Worm (Caenorhabditis elegans) whole organism, young adult: ENCODE data around the gene dpm-3.

Source experiments
- B0336.3 ChIP-seq: fragments of 200-800 bp; sonication (Bioruptor generic); IDR thresholded peaks from 2 replicates; pipeline ENCODE4 v1.3.6; 2022; ENCODE audit warnings: missing genetic modification characterization, missing compliant biosample characterization
- C06A6.2 ChIP-seq: fragments of 200-800 bp; sonication (Bioruptor generic); conservative IDR thresholded peaks from 2 replicates; pipeline ENCODE4 v1.3.6; 2022; ENCODE audit warnings: missing genetic modification characterization, missing compliant biosample characterization
- D2030.7 ChIP-seq: fragments of 200-800 bp; sonication (Bioruptor generic); IDR thresholded peaks from 2 replicates; pipeline ENCODE4 v1.3.6; 2022; ENCODE audit warnings: missing genetic modification reagents, missing genetic modification characterization, missing compliant biosample characterization
- F22D6.2 ChIP-seq: sonication (generic microtip); optimal IDR thresholded peaks from 2 replicates; lab custom pipeline; 2016; ENCODE audit warnings: mild to moderate bottlenecking, missing genetic modification characterization, missing compliant biosample characterization
- F23B12.7 ChIP-seq: sonication (generic microtip); optimal IDR thresholded peaks from 2 replicates; lab custom pipeline; 2017; ENCODE audit warnings: missing genetic modification characterization, mild to moderate bottlenecking, missing compliant biosample characterization, antibody characterized with exemption, moderate library complexity; ENCODE audit not compliant: insufficient read depth
- F33H1.4 ChIP-seq: fragments of 200-800 bp; sonication (Bioruptor generic); IDR thresholded peaks from 2 replicates; pipeline ENCODE4 v1.3.6; 2022; ENCODE audit warnings: missing genetic modification reagents, missing genetic modification characterization, missing compliant biosample characterization
- F37B4.10 ChIP-seq: fragments of 200-800 bp; sonication (Bioruptor generic); IDR thresholded peaks from 2 replicates; pipeline ENCODE4 v1.3.6; 2022; ENCODE audit warnings: missing genetic modification characterization, missing compliant biosample characterization
- K12H6.12 ChIP-seq: fragments of 200-800 bp; sonication (Bioruptor generic); optimal IDR thresholded peaks from 2 replicates; lab custom pipeline; 2018; ENCODE audit warnings: mild to moderate bottlenecking, missing genetic modification characterization, missing compliant biosample characterization
- T07F8.4 ChIP-seq: sonication (generic microtip); optimal IDR thresholded peaks from 2 replicates; lab custom pipeline; 2016; ENCODE audit warnings: mild to moderate bottlenecking, missing genetic modification characterization, moderate library complexity, missing compliant biosample characterization
- Y53F4B.3 ChIP-seq: fragments of 200-800 bp; sonication (Bioruptor generic); IDR thresholded peaks from 2 replicates; pipeline ENCODE4 v1.3.6; 2022; ENCODE audit warnings: missing genetic modification reagents, missing genetic modification characterization, missing compliant biosample characterization
- Y53G8AR.9 ChIP-seq: fragments of 200-800 bp; sonication (Bioruptor generic); conservative IDR thresholded peaks from 2 replicates; pipeline ENCODE4 v1.3.6; 2022; ENCODE audit warnings: missing genetic modification reagents, missing genetic modification characterization, missing compliant biosample characterization
- Y79H2A.3 ChIP-seq: fragments of 200-800 bp; sonication (Bioruptor generic); conservative IDR thresholded peaks from 2 replicates; pipeline ENCODE4 v1.3.6; 2022; ENCODE audit warnings: missing genetic modification reagents, missing genetic modification characterization, missing compliant biosample characterization
- Y95B8A.8 ChIP-seq: fragments of 200-800 bp; sonication (Bioruptor generic); IDR thresholded peaks from 2 replicates; pipeline ENCODE4 v1.3.6; 2022; ENCODE audit warnings: missing genetic modification reagents, missing genetic modification characterization, missing compliant biosample characterization
- aptf-3 ChIP-seq: fragments of 200-800 bp; sonication (Bioruptor generic); IDR thresholded peaks from 2 replicates; pipeline ENCODE4 v1.3.6; 2022; ENCODE audit warnings: missing genetic modification characterization, missing compliant biosample characterization
- attf-5 ChIP-seq: fragments of 200-800 bp; sonication (Bioruptor generic); optimal IDR thresholded peaks from 2 replicates; lab custom pipeline; 2018; ENCODE audit warnings: mild to moderate bottlenecking, missing genetic modification characterization, missing compliant biosample characterization
- bed-1 ChIP-seq: fragments of 200-800 bp; sonication (Bioruptor generic); IDR thresholded peaks from 2 replicates; pipeline ENCODE4 v1.3.6; 2022; ENCODE audit warnings: missing genetic modification reagents, missing genetic modification characterization, missing compliant biosample characterization
- ccch-3 ChIP-seq: fragments of 200-800 bp; sonication (Bioruptor generic); optimal IDR thresholded peaks from 2 replicates; lab custom pipeline; 2018; ENCODE audit warnings: mild to moderate bottlenecking, missing genetic modification characterization, missing compliant biosample characterization
- cebp-2 ChIP-seq: fragments of 200-800 bp; sonication (Bioruptor generic); IDR thresholded peaks from 2 replicates; pipeline ENCODE4 v1.3.6; 2022; ENCODE audit warnings: missing genetic modification characterization, missing compliant biosample characterization
- ceh-58 ChIP-seq: fragments of 200-800 bp; sonication (Bioruptor generic); IDR thresholded peaks from 2 replicates; pipeline ENCODE4 v1.3.6; 2022; ENCODE audit warnings: missing genetic modification characterization, missing compliant biosample characterization
- ceh-79 ChIP-seq: sonication (generic microtip); optimal IDR thresholded peaks from 2 replicates; lab custom pipeline; 2017; ENCODE audit warnings: mild to moderate bottlenecking, missing genetic modification characterization, missing compliant biosample characterization
- ceh-91 ChIP-seq: fragments of 200-800 bp; sonication (Bioruptor generic); IDR thresholded peaks from 2 replicates; pipeline ENCODE4 v1.3.6; 2022; ENCODE audit warnings: missing genetic modification reagents, missing genetic modification characterization, missing compliant biosample characterization
- efl-1 ChIP-seq: fragments of 150-350 bp; optimal IDR thresholded peaks from 2 replicates; lab custom pipeline; 2014; ENCODE audit warnings: missing biosample characterization, missing genetic modification reagents, missing genetic modification characterization
- ekl-4 ChIP-seq: fragments of 200-800 bp; sonication (Bioruptor generic); IDR thresholded peaks from 2 replicates; pipeline ENCODE4 v1.3.6; 2022; ENCODE audit warnings: missing genetic modification reagents, missing genetic modification characterization, missing compliant biosample characterization
- gei-17 ChIP-seq: fragments of 200-800 bp; sonication (Bioruptor generic); optimal IDR thresholded peaks from 2 replicates; lab custom pipeline; 2018; ENCODE audit warnings: mild to moderate bottlenecking, missing genetic modification characterization, missing compliant biosample characterization
- hsf-1 ChIP-seq: fragments of 200-800 bp; sonication (Bioruptor generic); IDR thresholded peaks from 2 replicates; pipeline ENCODE4 v1.3.6; 2022; ENCODE audit warnings: missing genetic modification reagents, missing genetic modification characterization, missing compliant biosample characterization
- let-607 ChIP-seq, 2 experiments: fragments of 200-800 bp in 1 of 2; sonication (Bioruptor generic) in 1 of 2; sonication (generic microtip) in 1 of 2; optimal IDR thresholded peaks; 2 replicates each; lab custom pipeline; 2016 to 2018; ENCODE audit warnings: mild to moderate bottlenecking in 2 of 2, missing compliant biosample characterization in 2 of 2, missing genetic modification characterization in 2 of 2, moderate library complexity in 2 of 2, missing genotype in 1 of 2
- lin-26 ChIP-seq: fragments of 200-800 bp; sonication (Bioruptor generic); IDR thresholded peaks from 2 replicates; pipeline ENCODE4 v1.3.6; 2022; ENCODE audit warnings: missing genetic modification reagents, missing genetic modification characterization, missing compliant biosample characterization
- lin-35 ChIP-seq, 3 experiments: fragments of 150-350 bp in 2 of 3; sonication (generic microtip) in 1 of 3; optimal IDR thresholded peaks; 2 replicates each; lab custom pipeline; 2014 to 2018; ENCODE audit warnings: missing biosample characterization in 3 of 3, missing genetic modification characterization in 3 of 3, missing genetic modification reagents in 3 of 3
- lin-40 ChIP-seq: sonication (generic microtip); optimal IDR thresholded peaks from 2 replicates; lab custom pipeline; 2016; ENCODE audit warnings: missing genetic modification characterization, mild to moderate bottlenecking, missing compliant biosample characterization, missing genotype, missing genetic modification reagents
- lin-54 ChIP-seq: fragments of 200-800 bp; sonication (Bioruptor generic); optimal IDR thresholded peaks from 2 replicates; lab custom pipeline; 2018; ENCODE audit warnings: mild to moderate bottlenecking, missing genetic modification characterization, missing compliant biosample characterization
- madf-8 ChIP-seq: fragments of 200-800 bp; sonication (Bioruptor generic); conservative IDR thresholded peaks from 2 replicates; pipeline ENCODE4 v1.3.6; 2022; ENCODE audit warnings: missing genetic modification reagents, missing genetic modification characterization, missing compliant biosample characterization
- mxl-1 ChIP-seq: sonication (generic microtip); optimal IDR thresholded peaks from 2 replicates; lab custom pipeline; 2016; ENCODE audit warnings: missing genetic modification characterization, missing compliant biosample characterization
- nhr-80 ChIP-seq: sonication (generic microtip); optimal IDR thresholded peaks from 2 replicates; lab custom pipeline; 2016; ENCODE audit warnings: missing genetic modification characterization, missing compliant biosample characterization
- repo-1 ChIP-seq: sonication (generic microtip); optimal IDR thresholded peaks from 2 replicates; lab custom pipeline; 2017; ENCODE audit warnings: mild to moderate bottlenecking, missing genetic modification characterization, missing compliant biosample characterization
- rpc-1 ChIP-seq, 2 experiments: fragments of 150-350 bp in 1 of 2; sonication (generic microtip) in 1 of 2; optimal IDR thresholded peaks; 2 replicates each; lab custom pipeline; 2014 to 2018; ENCODE audit warnings: missing biosample characterization in 1 of 2, missing genetic modification characterization in 1 of 2, missing genetic modification reagents in 1 of 2, missing genotype in 1 of 2
- snpc-1.1 ChIP-seq: sonication (generic microtip); optimal IDR thresholded peaks from 2 replicates; lab custom pipeline; 2017; ENCODE audit warnings: missing genetic modification characterization, mild to moderate bottlenecking, missing compliant biosample characterization, antibody characterized with exemption, moderate library complexity, missing genotype, missing genetic modification reagents; ENCODE audit not compliant: insufficient read depth
- snpc-1.3 ChIP-seq: sonication (generic microtip); optimal IDR thresholded peaks from 2 replicates; lab custom pipeline; 2017; ENCODE audit warnings: missing genetic modification characterization, mild to moderate bottlenecking, missing compliant biosample characterization, antibody characterized with exemption, moderate library complexity, missing genotype, missing genetic modification reagents; ENCODE audit not compliant: insufficient read depth
- somi-1 ChIP-seq: fragments of 200-800 bp; sonication (Bioruptor generic); optimal IDR thresholded peaks from 2 replicates; lab custom pipeline; 2018; ENCODE audit warnings: mild to moderate bottlenecking, missing genetic modification characterization, missing compliant biosample characterization
- tbx-9 ChIP-seq: sonication (generic microtip); optimal IDR thresholded peaks from 2 replicates; lab custom pipeline; 2016; ENCODE audit warnings: borderline replicate concordance, missing genetic modification characterization, inconsistent platforms, missing compliant biosample characterization
- zfh-2 ChIP-seq: fragments of 200-800 bp; sonication (Bioruptor generic); conservative IDR thresholded peaks from 2 replicates; pipeline ENCODE4 v1.3.6; 2022; ENCODE audit warnings: missing genetic modification reagents, missing genetic modification characterization, missing compliant biosample characterization
- ztf-28 ChIP-seq: fragments of 200-800 bp; sonication (Bioruptor generic); IDR thresholded peaks from 2 replicates; pipeline ENCODE4 v1.3.6; 2022; ENCODE audit warnings: missing genetic modification reagents, missing genetic modification characterization, missing compliant biosample characterization

The dpm-3 gene

DNA sequence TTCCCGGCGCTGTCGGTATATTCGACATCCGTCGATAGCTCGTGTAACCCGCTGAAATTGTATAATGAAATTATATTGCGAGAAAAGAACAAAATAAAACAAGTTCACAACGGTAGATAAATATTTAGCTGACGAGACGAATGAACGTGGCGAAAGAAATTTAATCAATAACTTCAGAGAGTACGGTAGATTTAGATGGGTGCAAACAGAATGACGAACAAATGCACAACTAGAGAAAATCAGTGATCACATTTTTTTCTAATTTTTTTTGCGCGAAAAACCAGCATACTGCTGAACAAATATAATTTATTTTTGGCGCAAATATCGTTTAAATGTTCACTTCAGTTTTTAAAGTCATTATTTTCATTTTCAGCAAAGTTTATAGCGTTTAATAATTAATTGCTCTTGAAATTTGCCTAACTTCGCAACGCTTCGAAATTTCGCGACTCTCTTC is 30.6 kb upstream of the dpm-3 start, which contains the start of gene sec-24.2 (continued):
- TF ChIP-seq F22D6.2 (tag; lab: Kevin White, UChicago), result no peak
- TF ChIP-seq mxl-1 (tag; lab: Kevin White, UChicago), result no peak
- no peak for TF ChIP-seq snpc-1.3 (tag; lab: Kevin White, UChicago)
- TF ChIP-seq efl-1, result peak; percentile 82
- TF ChIP-seq ccch-3 (GFP tag; lab: Kevin White, UChicago), result no peak
- no peak for TF ChIP-seq nhr-80 (tag; lab: Kevin White, UChicago)
- TF ChIP-seq hsf-1 (GFP tag; lab: Robert Waterston, UW), result no peak
- no peak for TF ChIP-seq lin-35 (GFP tag; optimal IDR thresholded peaks at IDR 0.05; lab: Kevin White, UChicago)
- TF ChIP-seq ekl-4 (GFP tag; lab: Robert Waterston, UW), result no peak
- peak; percentile 49 for TF ChIP-seq F33H1.4 (GFP tag; lab: Robert Waterston, UW)
- TF ChIP-seq lin-40, result no peak
- TF ChIP-seq ceh-79, result no peak
- TF ChIP-seq ceh-91, result peak; percentile 58
- no peak for TF ChIP-seq B0336.3 (GFP tag; lab: Robert Waterston, UW)
- no peak for TF ChIP-seq Y53G8AR.9 (GFP tag; lab: Robert Waterston, UW)
- TF ChIP-seq somi-1 (GFP tag; lab: Kevin White, UChicago), result no peak
- no peak for TF ChIP-seq K12H6.12 (tag; lab: Kevin White, UChicago)
- TF ChIP-seq ceh-58 (GFP tag; lab: Robert Waterston, UW), result no peak
- TF ChIP-seq Y95B8A.8, result 0 out of 2 replicates have a peak, but pooled peaks have one; percentile 22

DNA sequence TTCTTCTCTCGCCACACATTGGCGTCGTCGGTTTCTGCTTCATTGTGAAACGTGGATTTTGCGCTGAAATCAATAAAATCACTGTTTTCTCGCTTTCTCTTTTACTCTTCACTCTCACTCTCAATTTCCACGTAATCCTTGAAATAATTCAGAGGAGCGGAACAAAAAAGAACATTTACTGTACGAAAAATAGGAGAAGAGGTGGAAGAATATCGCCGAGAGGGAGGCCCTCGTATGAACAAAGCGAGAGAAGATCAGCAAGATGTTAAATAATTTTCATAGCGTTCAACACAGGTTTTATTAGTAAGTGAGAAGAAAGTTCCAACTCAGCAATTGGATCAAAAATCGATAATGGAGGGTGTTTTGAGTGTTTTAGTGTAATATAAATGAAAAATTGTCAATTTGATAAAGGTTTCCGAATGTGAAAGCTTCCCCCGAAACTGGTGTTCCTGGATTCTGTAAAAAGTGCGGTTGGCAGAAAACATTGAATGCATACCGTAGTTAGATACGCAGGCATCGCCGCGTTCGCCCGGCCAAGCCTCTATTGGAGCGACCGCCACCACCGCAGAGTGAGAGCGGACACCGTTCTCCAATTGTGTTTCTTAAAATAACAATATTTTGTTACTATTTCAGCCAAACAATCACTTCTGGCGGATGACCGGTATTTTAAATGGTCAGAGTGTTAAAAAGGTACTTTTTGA is 29.8 kb upstream of the dpm-3 start, which contains the start of the genes ccr-4 and ZC518.8:
Gene ccr-4 (plus strand): TSS at position 151 of the 701 bp plus-strand sequence.
Gene ZC518.8 (minus strand): TSS at position 517 of the 701 bp plus-strand sequence.
- TF ChIP-seq cebp-2 (0 out of 2 replicates have a peak, but pooled peaks have one; percentile 56), efl-1 (no peak), repo-1 (no peak), lin-40 (no peak), zfh-2 (GFP tag; lab: Robert Waterston, UW) (peak; percentile 47; the same call in 1 of the 2 replicates), F33H1.4 (GFP tag; lab: Robert Waterston, UW) (no peak), madf-8 (GFP tag; lab: Robert Waterston, UW) (no peak), T07F8.4 (tag; lab: Kevin White, UChicago) (no peak), bed-1 (GFP tag; lab: Robert Waterston, UW) (0 out of 2 replicates have a peak, but pooled peaks have one; percentile 67), tbx-9 (tag; lab: Kevin White, UChicago) (no peak), let-607 (tag; optimal IDR thresholded peaks at IDR 0.05; lab: Kevin White, UChicago) (peak; percentile 2 to 76), snpc-1.1 (no peak), attf-5 (GFP tag; lab: Kevin White, UChicago) (peak; percentile 52), aptf-3 (GFP tag; lab: Robert Waterston, UW) (0 out of 2 replicates have a peak, but pooled peaks have one; percentile 34), F37B4.10 (GFP tag; lab: Robert Waterston, UW) (no peak), ztf-28 (GFP tag; lab: Robert Waterston, UW) (0 out of 2 replicates have a peak, but pooled peaks have one; percentile 32), gei-17 (GFP tag; lab: Kevin White, UChicago) (no peak), lin-26 (GFP tag; lab: Robert Waterston, UW) (0 out of 2 replicates have a peak, but pooled peaks have one; percentile 50), Y53F4B.3 (GFP tag; lab: Robert Waterston, UW) (no peak), lin-54 (GFP tag; lab: Kevin White, UChicago) (peak; percentile 27), Y79H2A.3 (GFP tag; lab: Robert Waterston, UW) (no peak), nhr-80 (tag; lab: Kevin White, UChicago) (peak; percentile 40), F23B12.7 (tag; lab: Kevin White, UChicago) (no peak), D2030.7 (GFP tag; lab: Robert Waterston, UW) (0 out of 2 replicates have a peak, but pooled peaks have one; percentile 16), rpc-1 (optimal IDR thresholded peaks at IDR 0.05; lab: Kevin White, UChicago) (no peak), rpc-1 (tag; optimal IDR thresholded peaks at IDR 0.05; lab: Kevin White, UChicago) (no peak), C06A6.2 (GFP tag; lab: Robert Waterston, UW) (no peak)
- TF ChIP-seq, all 124 proteins: peak for 11
